Fruit fly (Drosophila melanogaster) Kc167 (cell line): ENCODE measurements around the gene Prx2.

ENCODE experiments used
- Myc ChIP-seq: fragments of >200 bp; optimal IDR thresholded peaks from 2 replicates; lab custom pipeline; 2017; ENCODE audit warnings: missing external identifiers
- Sin3A ChIP-seq: fragments of >200 bp; optimal IDR thresholded peaks from 2 replicates; lab custom pipeline; 2018; ENCODE audit warnings: missing external identifiers
- h ChIP-seq: fragments of >200 bp; optimal IDR thresholded peaks from 3 replicates; lab custom pipeline; 2018; ENCODE audit warnings: missing external identifiers
- insv ChIP-seq: fragments of >200 bp; optimal IDR thresholded peaks from 3 replicates; lab custom pipeline; 2018; ENCODE audit warnings: missing external identifiers
- psq ChIP-seq: fragments of >200 bp; optimal IDR thresholded peaks from 2 replicates; lab custom pipeline; 2017; ENCODE audit warnings: missing external identifiers
- ttk ChIP-seq: sonication (Bioruptor generic); optimal IDR thresholded peaks from 2 replicates; lab custom pipeline; 2017; ENCODE audit warnings: missing external identifiers

The Prx2 gene

dm6 chrX:13314789-13315462 lies 14.7 kb upstream of the Prx2 start:
- TF ChIP-seq h (lab: Kevin White, UChicago), result no peak
- no peak for TF ChIP-seq insv (lab: Kevin White, UChicago)
- TF ChIP-seq ttk (lab: Kevin White, UChicago), result no peak
- no peak for TF ChIP-seq Sin3A
- TF ChIP-seq Myc (lab: Kevin White, UChicago), result no peak
- no peak for TF ChIP-seq psq (lab: Kevin White, UChicago)

DNA sequence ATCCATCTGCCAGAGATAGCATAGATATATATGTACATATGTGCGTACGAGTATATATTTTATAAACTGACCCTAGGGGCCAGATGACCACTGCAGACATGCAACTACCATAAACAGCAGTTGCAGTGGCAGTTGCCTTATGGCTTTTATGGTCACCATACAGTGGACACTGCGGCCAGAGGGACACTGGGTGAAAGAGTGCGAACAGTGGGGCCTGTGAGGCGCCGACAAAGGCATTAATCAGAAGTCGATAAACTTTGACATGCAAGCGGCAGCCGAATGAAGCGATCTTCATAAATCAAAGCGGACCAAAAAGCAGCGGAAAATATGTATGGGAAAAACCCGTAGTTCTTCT lies 14.2 kb upstream of the Prx2 start:
- TF ChIP-seq h (lab: Kevin White, UChicago) (no peak), ttk (lab: Kevin White, UChicago) (no peak), Myc (lab: Kevin White, UChicago) (no peak), psq (lab: Kevin White, UChicago) (no peak), Sin3A (no peak), insv (lab: Kevin White, UChicago) (no peak)

dm6 chrX:13319376-13319883 lies 10.2 kb upstream of the Prx2 start:
- no peak for TF ChIP-seq ttk (lab: Kevin White, UChicago)
- TF ChIP-seq h (lab: Kevin White, UChicago), result no peak
- TF ChIP-seq insv (lab: Kevin White, UChicago), result no peak
- TF ChIP-seq Sin3A, result no peak
- no peak for TF ChIP-seq Myc (lab: Kevin White, UChicago)
- no peak for TF ChIP-seq psq (lab: Kevin White, UChicago)

dm6 chrX:13320697-13321445 lies 8.8 kb upstream of the Prx2 start:
- TF ChIP-seq psq (lab: Kevin White, UChicago), result no peak
- no peak for TF ChIP-seq ttk (lab: Kevin White, UChicago)
- TF ChIP-seq h (lab: Kevin White, UChicago), result no peak
- no peak for TF ChIP-seq insv (lab: Kevin White, UChicago)
- TF ChIP-seq Myc (lab: Kevin White, UChicago), result no peak
- no peak for TF ChIP-seq Sin3A

- TF ChIP-seq insv (lab: Kevin White, UChicago), result no peak
- no peak for TF ChIP-seq Sin3A
- no peak for TF ChIP-seq Myc (lab: Kevin White, UChicago)
- no peak for TF ChIP-seq psq (lab: Kevin White, UChicago)
- TF ChIP-seq ttk (lab: Kevin White, UChicago), result no peak
- TF ChIP-seq h (lab: Kevin White, UChicago), result no peak
Observed at dm6 chrX:13322405-13322804, 7.2 kb upstream of the Prx2 start.

DNA sequence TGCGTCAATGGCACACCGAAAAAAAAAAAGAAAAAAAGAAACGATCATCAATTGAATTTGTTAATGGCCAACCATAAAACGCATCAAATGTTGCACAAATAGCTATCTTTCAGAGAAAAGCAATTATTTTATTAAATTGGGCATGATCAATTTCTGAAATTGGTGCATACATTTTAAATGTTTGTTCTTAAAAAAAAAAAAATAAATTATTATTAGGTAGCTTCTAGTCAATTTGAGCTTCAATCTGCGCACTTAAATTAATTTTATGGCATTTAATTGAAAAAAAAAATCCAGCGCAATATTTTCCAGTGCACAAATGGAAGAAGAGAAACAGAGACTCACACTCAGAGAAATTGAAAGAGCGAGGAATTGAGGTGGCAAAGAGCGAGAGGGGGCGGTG lies 6.5 kb upstream of the Prx2 start:
- TF ChIP-seq insv (lab: Kevin White, UChicago) (no peak), Sin3A (no peak), ttk (lab: Kevin White, UChicago) (no peak), psq (lab: Kevin White, UChicago) (no peak), Myc (lab: Kevin White, UChicago) (no peak), h (lab: Kevin White, UChicago) (no peak)

DNA sequence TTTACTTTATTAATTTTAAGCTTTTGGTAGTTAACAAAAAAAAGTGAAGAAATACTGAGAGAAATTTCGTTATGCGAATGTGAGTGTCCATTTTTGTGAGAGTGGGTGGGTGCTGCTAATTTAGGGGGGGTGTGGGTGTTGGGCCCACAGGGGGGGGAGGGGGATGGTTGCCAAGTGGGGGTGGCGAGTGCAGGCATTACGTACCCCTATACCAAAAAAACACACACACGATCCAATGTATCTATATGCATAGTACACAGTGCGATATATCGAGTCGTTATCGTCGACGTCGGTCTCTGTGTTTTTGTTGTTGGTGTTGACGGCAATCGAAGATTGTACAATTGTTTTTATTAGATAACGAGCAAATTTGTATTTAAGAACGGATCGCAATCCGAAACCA lies 6.1 kb upstream of the Prx2 start:
- TF ChIP-seq psq (lab: Kevin White, UChicago), result no peak
- no peak for TF ChIP-seq ttk (lab: Kevin White, UChicago)
- TF ChIP-seq insv (lab: Kevin White, UChicago), result no peak

DNA sequence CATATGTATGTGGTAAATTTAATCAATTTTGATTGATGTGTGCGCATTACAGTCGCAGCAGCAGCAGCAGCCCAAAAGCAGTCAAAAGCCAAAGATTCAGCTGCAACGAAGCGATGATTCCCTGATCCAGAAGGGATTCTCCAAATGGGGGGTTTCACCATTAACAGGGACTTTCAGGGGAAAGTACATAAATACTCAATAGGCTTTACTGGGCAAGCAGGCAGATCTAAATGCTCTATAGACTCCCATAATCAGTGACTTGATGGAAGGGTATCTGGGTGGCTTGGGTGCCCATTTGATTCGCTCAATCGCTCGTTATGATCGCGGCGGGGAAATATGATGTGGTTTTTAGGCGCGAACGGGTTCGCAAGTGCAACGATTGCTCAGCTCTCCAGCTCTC lies 4.3 kb upstream of the Prx2 start:
- TF ChIP-seq Myc (lab: Kevin White, UChicago), result no peak
- no peak for TF ChIP-seq h (lab: Kevin White, UChicago)
- TF ChIP-seq insv (lab: Kevin White, UChicago), result no peak
- no peak for TF ChIP-seq psq (lab: Kevin White, UChicago)
- no peak for TF ChIP-seq Sin3A
- TF ChIP-seq ttk (lab: Kevin White, UChicago), result no peak

DNA sequence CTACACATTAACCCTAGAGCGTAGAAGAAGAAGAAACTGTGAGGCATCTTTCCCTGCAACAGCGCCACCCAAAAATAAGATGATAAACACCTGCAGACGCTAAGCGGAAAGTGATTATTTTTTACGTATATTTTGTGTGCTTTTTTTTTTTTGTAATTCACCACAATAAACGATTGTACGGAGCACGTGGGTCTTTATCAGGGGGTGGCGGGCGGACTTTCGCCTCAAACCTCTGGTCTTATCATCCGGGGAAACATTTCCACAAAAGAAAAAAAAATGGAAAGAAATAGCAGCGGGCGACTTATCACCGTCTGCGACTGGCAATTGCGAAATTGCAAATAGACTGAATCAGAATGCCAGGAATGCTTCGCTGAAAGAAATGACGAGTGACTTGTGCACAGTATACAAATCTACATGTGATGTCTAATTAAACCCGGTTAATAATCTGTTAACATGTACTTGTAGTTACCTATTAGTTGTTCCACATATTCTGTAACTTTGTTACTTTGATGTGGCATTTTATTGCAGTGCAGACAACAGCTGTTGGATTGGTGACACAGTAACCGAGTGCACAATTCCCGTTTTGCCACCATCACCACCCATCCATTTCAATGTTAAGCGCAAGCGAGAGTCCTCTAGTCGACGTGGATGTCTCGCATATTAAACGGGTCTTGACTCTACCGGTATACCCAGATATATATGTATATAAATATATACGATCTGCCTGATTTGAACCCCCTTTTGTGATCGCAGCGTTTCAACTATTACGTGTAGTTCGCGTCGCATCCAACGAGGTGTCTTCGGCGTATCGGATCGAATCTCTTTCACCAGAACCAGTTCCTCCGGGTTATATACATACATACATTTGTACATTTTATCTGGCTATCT lies 2.4 kb downstream of the Prx2 start:
- TF ChIP-seq psq (lab: Kevin White, UChicago) (no peak), insv (lab: Kevin White, UChicago) (no peak), ttk (lab: Kevin White, UChicago) (no peak), Myc (lab: Kevin White, UChicago) (no peak), Sin3A (no peak), h (lab: Kevin White, UChicago) (no peak)

DNA sequence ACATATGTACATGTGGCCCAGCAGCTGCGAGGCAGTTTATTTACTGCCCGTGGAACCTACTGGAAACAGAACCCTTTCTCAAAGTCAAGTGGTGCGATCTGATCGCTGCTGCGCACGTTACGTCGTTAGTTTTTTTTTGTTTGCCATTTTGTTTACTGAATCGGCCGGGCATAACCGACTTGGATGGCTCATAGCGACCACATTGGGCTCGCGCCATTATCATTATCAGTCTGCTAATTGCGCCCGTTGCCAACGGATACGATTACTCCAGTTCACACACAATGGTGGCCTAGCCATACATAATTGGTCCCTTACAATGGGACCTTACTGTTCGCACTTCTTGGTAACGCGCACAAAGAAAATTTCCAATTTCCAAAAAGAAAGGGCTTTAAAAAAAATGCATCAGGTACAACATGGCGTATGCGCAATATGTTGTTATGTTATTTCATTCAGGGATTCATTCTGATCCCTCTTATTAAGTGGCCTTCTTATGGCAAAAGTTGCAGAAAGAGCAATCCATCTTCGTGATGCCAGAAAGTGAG lies 3.1 kb downstream of the Prx2 start:
- no peak for TF ChIP-seq ttk (lab: Kevin White, UChicago)
- TF ChIP-seq insv (lab: Kevin White, UChicago), result no peak
- TF ChIP-seq h (lab: Kevin White, UChicago), result no peak
- TF ChIP-seq Myc (lab: Kevin White, UChicago), result no peak
- TF ChIP-seq psq (lab: Kevin White, UChicago), result no peak
- TF ChIP-seq Sin3A, result no peak
